Fruit fly (Drosophila melanogaster): ENCODE measurements around the gene CG31140.

Gene CG31140

DNA sequence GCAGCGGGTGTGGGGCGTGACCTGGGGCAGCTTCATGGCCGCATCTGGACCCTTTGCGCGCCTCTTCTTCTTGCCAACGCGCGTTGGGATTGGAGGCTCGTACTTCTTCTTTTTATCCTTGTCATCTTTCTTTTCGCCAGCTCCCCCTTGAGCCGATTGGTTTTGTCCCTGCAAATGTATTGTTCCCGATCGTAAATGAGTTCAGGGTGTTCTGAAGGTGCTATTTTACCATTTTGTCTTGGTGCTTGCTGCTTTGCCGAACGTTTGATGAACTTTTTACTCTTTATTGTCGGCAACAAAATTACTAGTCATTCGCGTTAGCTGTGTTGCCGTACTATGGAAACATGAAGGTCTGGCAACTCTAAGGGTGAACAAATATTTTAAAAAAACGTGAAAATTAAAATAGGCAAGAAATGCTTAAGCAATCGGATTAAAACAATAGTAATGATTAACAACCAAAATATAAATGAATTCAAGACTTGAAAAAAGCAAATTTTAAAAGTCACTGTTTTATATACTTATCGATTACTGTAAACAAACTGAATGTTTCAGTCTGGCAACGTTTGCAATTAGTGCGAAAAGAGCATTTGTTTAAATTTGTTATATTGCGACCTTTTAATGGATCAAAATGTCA lies 31.8 kb upstream of the CG31140 start, which contains the start of the genes Rpt2 and CG13599 (continued):
- TF ChIP-seq sd (tag; optimal IDR thresholded peaks at IDR 0.05): peak; percentile 10
- no peak for TF ChIP-seq CG14050 (GFP tag; IDR thresholded peaks at IDR 0.05)
- no peak for TF ChIP-seq fru (optimal IDR thresholded peaks at IDR 0.05)
- peak in 1 of 2 experiments; percentile 13 for TF ChIP-seq Pdp1 (GFP tag; optimal IDR thresholded peaks at IDR 0.05)
- no peak for TF ChIP-seq NFAT (GFP tag; IDR thresholded peaks at IDR 0.05)
- peak; percentile 20 for TF ChIP-seq D19A (tag; optimal IDR thresholded peaks at IDR 0.05)
- TF ChIP-seq Bteb2 (GFP tag; optimal IDR thresholded peaks at IDR 0.05): peak; percentile 10
- no peak for TF ChIP-seq CG3407 (GFP tag; optimal IDR thresholded peaks at IDR 0.05)
- TF ChIP-seq HmgZ (tag; optimal IDR thresholded peaks at IDR 0.05): peak; percentile 69
- peak; percentile 99 for TF ChIP-seq CG3995 (GFP tag; optimal IDR thresholded peaks at IDR 0.05)
- TF ChIP-seq CG8388 (GFP tag; optimal IDR thresholded peaks at IDR 0.05): no peak
- TF ChIP-seq Opbp (GFP tag; IDR thresholded peaks at IDR 0.05; ENCODE audit: partially characterized antibody): no peak
- no peak for TF ChIP-seq her (GFP tag; optimal IDR thresholded peaks at IDR 0.05)
- TF ChIP-seq CG14860 (GFP tag; IDR thresholded peaks at IDR 0.05; ENCODE audit: partially characterized antibody): 0 out of 3 replicates have a peak, but pooled peaks have one; percentile 20
- peak; percentile 50 for TF ChIP-seq CG15514 (GFP tag; optimal IDR thresholded peaks at IDR 0.05)
- no peak for TF ChIP-seq CG6254 (GFP tag; optimal IDR thresholded peaks at IDR 0.05)
- peak; percentile 52; the same call in 1 of the 3 replicates for TF ChIP-seq knrl (GFP tag; IDR thresholded peaks at IDR 0.05; ENCODE audit: partially characterized antibody)
- peak; percentile 43 for TF ChIP-seq gem (tag; optimal IDR thresholded peaks at IDR 0.05)
- peak; percentile 26 for TF ChIP-seq CG1603 (tag; optimal IDR thresholded peaks at IDR 0.05)
- peak; percentile 63 for TF ChIP-seq CG12391 (tag; optimal IDR thresholded peaks at IDR 0.05)
- no peak for TF ChIP-seq CG16863 (GFP tag; optimal IDR thresholded peaks at IDR 0.05)
- TF ChIP-seq CG33557 (GFP tag; optimal IDR thresholded peaks at IDR 0.05): peak; percentile 0
- no peak for TF ChIP-seq dysf (GFP tag; IDR thresholded peaks at IDR 0.05)
- no peak for TF ChIP-seq CG8089 (GFP tag; optimal IDR thresholded peaks at IDR 0.05)
- TF ChIP-seq gfzf (GFP tag; optimal IDR thresholded peaks at IDR 0.05): peak; percentile 52
- peak; percentile 50; the same call in 2 of the 3 replicates for TF ChIP-seq row (GFP tag; IDR thresholded peaks at IDR 0.05)
- TF ChIP-seq caup (GFP tag; optimal IDR thresholded peaks at IDR 0.05; ENCODE audit: severe bottlenecking): no peak
- TF ChIP-seq CG15696 (tag; optimal IDR thresholded peaks at IDR 0.05): no peak
- TF ChIP-seq Meics (GFP tag; optimal IDR thresholded peaks at IDR 0.05): no peak
- TF ChIP-seq Six4 (GFP tag; optimal IDR thresholded peaks at IDR 0.05): no peak
- TF ChIP-seq CG15601 (tag; optimal IDR thresholded peaks at IDR 0.05): peak; percentile 48
- TF ChIP-seq tin (GFP tag; optimal IDR thresholded peaks at IDR 0.05): no peak
- TF ChIP-seq ap (GFP tag; IDR thresholded peaks at IDR 0.05): no peak
- TF ChIP-seq E2f2 (GFP tag; IDR thresholded peaks at IDR 0.05): peak; percentile 91
- no peak for TF ChIP-seq CG18764 (GFP tag; optimal IDR thresholded peaks at IDR 0.05)
- no peak for TF ChIP-seq Ssrp (tag; optimal IDR thresholded peaks at IDR 0.05)
- no peak for TF ChIP-seq klu (GFP tag; IDR thresholded peaks at IDR 0.05)
- TF ChIP-seq ham (GFP tag; IDR thresholded peaks at IDR 0.05): no peak
- TF ChIP-seq h (optimal IDR thresholded peaks at IDR 0.05): no peak
- no peak for TF ChIP-seq CG34224 (GFP tag; IDR thresholded peaks at IDR 0.05; ENCODE audit: partially characterized antibody)
- TF ChIP-seq CG17829 (tag; optimal IDR thresholded peaks at IDR 0.05): peak; percentile 28
- no peak for TF ChIP-seq CG11723 (GFP tag; optimal IDR thresholded peaks at IDR 0.05)
- no peak for TF ChIP-seq org-1 (GFP tag; optimal IDR thresholded peaks at IDR 0.05)
- TF ChIP-seq zfh1 (GFP tag; IDR thresholded peaks at IDR 0.05): no peak
- no peak for TF ChIP-seq ken (GFP tag; IDR thresholded peaks at IDR 0.05)
- TF ChIP-seq PHDP (tag; optimal IDR thresholded peaks at IDR 0.05): peak; percentile 15

All from whole organism, embryonic.